Worm (Caenorhabditis elegans) whole organism, early embryonic: ENCODE data around the gene W01D2.1.

Source experiments
- aly-1 ChIP-seq: sonication (generic microtip); optimal IDR thresholded peaks from 2 replicates; lab custom pipeline; 2016; ENCODE audit warnings: missing genetic modification characterization, missing compliant biosample characterization
- ama-1 ChIP-seq: fragments of 150-350 bp; optimal IDR thresholded peaks from 2 replicates; lab custom pipeline; 2014
- ceh-36 ChIP-seq: sonication (generic microtip); optimal IDR thresholded peaks from 2 replicates; lab custom pipeline; 2016; ENCODE audit warnings: missing genetic modification characterization, inconsistent platforms, missing compliant biosample characterization
- hmbx-1 ChIP-seq: sonication (generic microtip); optimal IDR thresholded peaks from 2 replicates; lab custom pipeline; 2016; ENCODE audit warnings: mild to moderate bottlenecking, missing genetic modification characterization, missing compliant biosample characterization
- hnd-1 ChIP-seq: sonication (generic microtip); optimal IDR thresholded peaks from 2 replicates; lab custom pipeline; 2016; ENCODE audit warnings: missing genetic modification characterization, missing compliant biosample characterization
- scrt-1 ChIP-seq: fragments of 200-800 bp; sonication (Bioruptor generic); IDR thresholded peaks from 2 replicates; pipeline ENCODE4 v1.3.6; 2022; ENCODE audit warnings: missing genetic modification characterization, missing compliant biosample characterization
- tra-4 ChIP-seq: sonication (generic microtip); optimal IDR thresholded peaks from 2 replicates; lab custom pipeline; 2017; ENCODE audit warnings: missing genetic modification characterization, missing compliant biosample characterization

ce11 chrII:14798047-14798522 lies 17.2 kb upstream of the W01D2.1 start, which contains the start of gene tbc-20:
- TF ChIP-seq aly-1 (tag; lab: Kevin White, UChicago) (no peak), ama-1 (lab: Kevin White, UChicago) (no peak), hmbx-1 (no peak), tra-4 (no peak), ceh-36 (tag; lab: Kevin White, UChicago) (no peak), scrt-1 (no peak), hnd-1 (no peak)
